Worm (Caenorhabditis elegans) whole organism, L4 larva: Measurements from ENCODE around the gene W01G7.4.
A peak's percentile ranks its signal among the peaks of the same experiment; 100 is the strongest.

Source experiments
- F26F4.8 ChIP-seq: fragments of 200-800 bp; sonication (Bioruptor generic); conservative IDR thresholded peaks from 2 replicates; pipeline ENCODE4 v1.3.6; 2022; ENCODE audit warnings: missing genetic modification characterization, missing compliant biosample characterization
- F44E2.7 ChIP-seq: fragments of 200-800 bp; sonication (Bioruptor generic); IDR thresholded peaks from 2 replicates; pipeline ENCODE4 v2.1.2; 2022; ENCODE audit warnings: missing genetic modification characterization, missing compliant biosample characterization
- F49E8.2 ChIP-seq: sonication (generic microtip); optimal IDR thresholded peaks from 2 replicates; lab custom pipeline; 2016; ENCODE audit warnings: missing compliant biosample characterization, mild to moderate bottlenecking, missing genetic modification characterization, borderline replicate concordance
- R02D3.7 ChIP-seq: fragments of 150-350 bp; sonication (generic microtip); optimal IDR thresholded peaks from 3 replicates; lab custom pipeline; 2014; ENCODE audit warnings: missing biosample characterization, missing genetic modification characterization
- T20F7.1 ChIP-seq: fragments of 200-800 bp; sonication (Bioruptor generic); optimal IDR thresholded peaks from 2 replicates; lab custom pipeline; 2018; ENCODE audit warnings: mild to moderate bottlenecking, missing genetic modification characterization, missing compliant biosample characterization
- T26A8.4 ChIP-seq: fragments of 200-800 bp; sonication (Bioruptor generic); IDR thresholded peaks from 2 replicates; pipeline ENCODE4 v1.3.6; 2022; ENCODE audit warnings: missing genetic modification characterization, missing compliant biosample characterization
- Y105C5A.15 ChIP-seq: fragments of 200-800 bp; sonication (Bioruptor generic); IDR thresholded peaks from 2 replicates; pipeline ENCODE4 v1.3.6; 2022; ENCODE audit warnings: missing genetic modification characterization, missing compliant biosample characterization
- Y5F2A.4 ChIP-seq: fragments of 200-800 bp; sonication (Bioruptor generic); optimal IDR thresholded peaks from 2 replicates; lab custom pipeline; 2018; ENCODE audit warnings: mild to moderate bottlenecking, missing genetic modification characterization, missing compliant biosample characterization
- ZK546.5 ChIP-seq, 2 experiments: sonication (generic microtip); optimal IDR thresholded peaks; 2 replicates each; lab custom pipeline; 2017; ENCODE audit warnings: missing biosample characterization in 2 of 2, missing genetic modification characterization in 2 of 2
- aha-1 ChIP-seq: fragments of 150-350 bp; peaks from one replicate; lab custom pipeline; 2014; ENCODE audit warnings: missing biosample characterization, missing genetic modification characterization
- aly-2 ChIP-seq: sonication (generic microtip); optimal IDR thresholded peaks from 2 replicates; lab custom pipeline; 2018; ENCODE audit warnings: missing biosample characterization, missing genetic modification characterization
- ama-1 ChIP-seq: fragments of 150-350 bp; optimal IDR thresholded peaks from 2 replicates; lab custom pipeline; 2014; ENCODE audit warnings: inconsistent platforms, mixed read lengths
- attf-4 ChIP-seq: sonication (generic microtip); optimal IDR thresholded peaks from 3 replicates; lab custom pipeline; 2017; ENCODE audit warnings: missing biosample characterization, missing genetic modification characterization
- ces-1 ChIP-seq: fragments of 150-350 bp; sonication (generic microtip); optimal IDR thresholded peaks from 4 replicates; lab custom pipeline; 2014; ENCODE audit warnings: missing biosample characterization, missing genetic modification reagents, missing genetic modification characterization
- cey-2 ChIP-seq: sonication (generic microtip); optimal IDR thresholded peaks from 3 replicates; lab custom pipeline; 2017; ENCODE audit warnings: missing genetic modification characterization, mild to moderate bottlenecking, missing compliant biosample characterization, antibody characterized with exemption, borderline replicate concordance; ENCODE audit not compliant: insufficient read depth
- ctbp-1 ChIP-seq: fragments of 200-800 bp; sonication (Bioruptor generic); IDR thresholded peaks from 2 replicates; pipeline ENCODE4 v1.3.6; 2022; ENCODE audit warnings: missing genetic modification reagents, missing genetic modification characterization, missing compliant biosample characterization
- daf-12 ChIP-seq: fragments of 150-350 bp; optimal IDR thresholded peaks from 2 replicates; lab custom pipeline; 2014; ENCODE audit warnings: missing biosample characterization, missing genetic modification reagents, missing genetic modification characterization
- daf-16 ChIP-seq, 3 experiments: sonication (generic microtip); optimal IDR thresholded peaks; 2 replicates each; lab custom pipeline; 2016 to 2017; ENCODE audit warnings: missing genetic modification characterization in 3 of 3, missing genetic modification reagents in 3 of 3, mild to moderate bottlenecking in 2 of 3, missing compliant biosample characterization in 2 of 3, missing biosample characterization in 1 of 3, moderate library complexity in 1 of 3
- daf-19 ChIP-seq: fragments of 200-800 bp; sonication (Bioruptor generic); conservative IDR thresholded peaks from 2 replicates; pipeline ENCODE4 v1.3.6; 2022; ENCODE audit warnings: missing genetic modification characterization, missing compliant biosample characterization
- dmd-8 ChIP-seq: fragments of 200-800 bp; sonication (Bioruptor generic); IDR thresholded peaks from 2 replicates; pipeline ENCODE4 v1.3.6; 2022; ENCODE audit warnings: missing genetic modification characterization, missing compliant biosample characterization
- duxl-1 ChIP-seq: sonication (generic microtip); optimal IDR thresholded peaks from 2 replicates; lab custom pipeline; 2016; ENCODE audit warnings: mild to moderate bottlenecking, missing genetic modification characterization, moderate library complexity, missing compliant biosample characterization; ENCODE audit not compliant: poor library complexity
- dve-1 ChIP-seq: sonication (generic microtip); optimal IDR thresholded peaks from 2 replicates; lab custom pipeline; 2017; ENCODE audit warnings: antibody characterized with exemption, mild to moderate bottlenecking, missing genetic modification characterization, missing compliant biosample characterization; ENCODE audit not compliant: insufficient read depth
- egl-27 ChIP-seq: sonication (generic microtip); optimal IDR thresholded peaks from 3 replicates; lab custom pipeline; 2017; ENCODE audit warnings: missing biosample characterization, missing genetic modification reagents, missing genetic modification characterization
- fkh-10 ChIP-seq: fragments of 150-350 bp; optimal IDR thresholded peaks from 2 replicates; lab custom pipeline; 2014; ENCODE audit warnings: missing biosample characterization, missing genetic modification reagents, missing genetic modification characterization
- hlh-30 ChIP-seq: sonication (generic microtip); optimal IDR thresholded peaks from 2 replicates; lab custom pipeline; 2017; ENCODE audit warnings: antibody characterized with exemption, mild to moderate bottlenecking, missing genetic modification characterization, missing compliant biosample characterization; ENCODE audit not compliant: insufficient read depth
- lin-15B ChIP-seq: fragments of 150-350 bp; sonication (generic microtip); optimal IDR thresholded peaks from 3 replicates; lab custom pipeline; 2014; ENCODE audit warnings: missing biosample characterization, missing genetic modification characterization
- lin-39 ChIP-seq: fragments of 150-350 bp; optimal IDR thresholded peaks from 2 replicates; lab custom pipeline; 2014; ENCODE audit warnings: missing biosample characterization, missing genetic modification reagents, missing genetic modification characterization
- lsy-2 ChIP-seq, 2 experiments: fragments of 150-350 bp in 1 of 2; sonication (generic microtip) in 1 of 2; optimal IDR thresholded peaks; 2 replicates each; lab custom pipeline; 2014 to 2017; ENCODE audit warnings: missing biosample characterization in 2 of 2, missing genetic modification characterization in 2 of 2
- madf-5 ChIP-seq, 2 experiments: fragments of 200-800 bp; sonication (Bioruptor generic); IDR thresholded peaks; 2 replicates each; pipeline ENCODE4 v1.3.6; 2022; ENCODE audit warnings: missing compliant biosample characterization in 2 of 2, missing genetic modification characterization in 2 of 2
- madf-9 ChIP-seq: fragments of 200-800 bp; sonication (Bioruptor generic); conservative IDR thresholded peaks from 2 replicates; pipeline ENCODE4 v1.3.6; 2022; ENCODE audit warnings: missing genetic modification reagents, missing genetic modification characterization, missing compliant biosample characterization
- mep-1 ChIP-seq: fragments of 150-350 bp; sonication (generic microtip); optimal IDR thresholded peaks from 3 replicates; lab custom pipeline; 2014; ENCODE audit warnings: missing biosample characterization, missing genetic modification characterization
- nhr-10 ChIP-seq: fragments of 150-350 bp; optimal IDR thresholded peaks from 2 replicates; lab custom pipeline; 2014; ENCODE audit warnings: missing biosample characterization, missing genetic modification characterization
- nhr-102 ChIP-seq: sonication (generic microtip); optimal IDR thresholded peaks from 2 replicates; lab custom pipeline; 2016; ENCODE audit warnings: mild to moderate bottlenecking, missing genetic modification characterization, moderate library complexity, missing compliant biosample characterization
- nhr-11 ChIP-seq: fragments of 150-350 bp; optimal IDR thresholded peaks from 2 replicates; lab custom pipeline; 2014; ENCODE audit warnings: missing biosample characterization, missing genetic modification characterization
- nhr-111 ChIP-seq: fragments of 200-800 bp; sonication (Bioruptor generic); optimal IDR thresholded peaks from 2 replicates; lab custom pipeline; 2018; ENCODE audit warnings: mild to moderate bottlenecking, missing genetic modification characterization, missing compliant biosample characterization
- nhr-28 ChIP-seq: fragments of 150-350 bp; optimal IDR thresholded peaks from 2 replicates; lab custom pipeline; 2014; ENCODE audit warnings: missing biosample characterization, missing genetic modification characterization
- nhr-42 ChIP-seq: fragments of 200-800 bp; sonication (Bioruptor generic); IDR thresholded peaks from 2 replicates; pipeline ENCODE4 v1.3.6; 2022; ENCODE audit warnings: missing genetic modification characterization, missing compliant biosample characterization
- nhr-48 ChIP-seq: sonication (generic microtip); optimal IDR thresholded peaks from 2 replicates; lab custom pipeline; 2016; ENCODE audit warnings: mild to moderate bottlenecking, missing genetic modification characterization, missing compliant biosample characterization
- nhr-6 ChIP-seq: fragments of 150-350 bp; optimal IDR thresholded peaks from 2 replicates; lab custom pipeline; 2014; ENCODE audit warnings: missing biosample characterization, missing genetic modification characterization
- nhr-77 ChIP-seq: fragments of 150-350 bp; optimal IDR thresholded peaks from 2 replicates; lab custom pipeline; 2014; ENCODE audit warnings: missing biosample characterization, missing genetic modification characterization
- saeg-2 ChIP-seq: fragments of 200-800 bp; sonication (Bioruptor generic); IDR thresholded peaks from 2 replicates; pipeline ENCODE4 v1.3.6; 2022; ENCODE audit warnings: missing genetic modification reagents, missing genetic modification characterization, missing compliant biosample characterization
- snpc-1.2 ChIP-seq: fragments of 200-800 bp; sonication (Bioruptor generic); IDR thresholded peaks from 2 replicates; pipeline ENCODE4 v1.3.6; 2022; ENCODE audit warnings: missing genetic modification reagents, missing genetic modification characterization, missing compliant biosample characterization
- spr-1 ChIP-seq: sonication (generic microtip); optimal IDR thresholded peaks from 2 replicates; lab custom pipeline; 2016; ENCODE audit warnings: mild to moderate bottlenecking, missing genetic modification characterization, missing compliant biosample characterization
- tag-97 ChIP-seq: fragments of 200-800 bp; sonication (Bioruptor generic); IDR thresholded peaks from 2 replicates; pipeline ENCODE4 v1.3.6; 2022; ENCODE audit warnings: missing genetic modification characterization, missing compliant biosample characterization
- unc-130 ChIP-seq: sonication (generic microtip); optimal IDR thresholded peaks from 2 replicates; lab custom pipeline; 2016; ENCODE audit warnings: missing genetic modification reagents, missing genetic modification characterization, missing compliant biosample characterization
- unc-39 ChIP-seq: sonication (generic microtip); optimal IDR thresholded peaks from 2 replicates; lab custom pipeline; 2017; ENCODE audit warnings: missing biosample characterization, missing genetic modification characterization
- vab-7 ChIP-seq: fragments of 200-800 bp; sonication (Bioruptor generic); IDR thresholded peaks from 2 replicates; pipeline ENCODE4 v1.3.6; 2022; ENCODE audit warnings: missing genetic modification reagents, missing genetic modification characterization, missing compliant biosample characterization
- zag-1 ChIP-seq: fragments of 150-350 bp; optimal IDR thresholded peaks from 2 replicates; lab custom pipeline; 2014; ENCODE audit warnings: missing biosample characterization, missing genetic modification characterization
- zfp-2 ChIP-seq: sonication (generic microtip); optimal IDR thresholded peaks from 2 replicates; lab custom pipeline; 2016; ENCODE audit warnings: mild to moderate bottlenecking, missing genetic modification characterization, missing compliant biosample characterization
- zfp-3 ChIP-seq: fragments of 200-800 bp; sonication (Bioruptor generic); conservative IDR thresholded peaks from 2 replicates; pipeline ENCODE4 v1.3.6; 2022; ENCODE audit warnings: missing genetic modification reagents, missing genetic modification characterization, missing compliant biosample characterization
- zip-11 ChIP-seq: fragments of 200-800 bp; sonication (Bioruptor generic); IDR thresholded peaks from 2 replicates; pipeline ENCODE4 v1.3.6; 2022; ENCODE audit warnings: missing genetic modification characterization, missing compliant biosample characterization
- zip-2 ChIP-seq: fragments of 150-350 bp; optimal IDR thresholded peaks from 2 replicates; lab custom pipeline; 2014; ENCODE audit warnings: missing biosample characterization, missing genetic modification characterization

W01G7.4 gene

DNA sequence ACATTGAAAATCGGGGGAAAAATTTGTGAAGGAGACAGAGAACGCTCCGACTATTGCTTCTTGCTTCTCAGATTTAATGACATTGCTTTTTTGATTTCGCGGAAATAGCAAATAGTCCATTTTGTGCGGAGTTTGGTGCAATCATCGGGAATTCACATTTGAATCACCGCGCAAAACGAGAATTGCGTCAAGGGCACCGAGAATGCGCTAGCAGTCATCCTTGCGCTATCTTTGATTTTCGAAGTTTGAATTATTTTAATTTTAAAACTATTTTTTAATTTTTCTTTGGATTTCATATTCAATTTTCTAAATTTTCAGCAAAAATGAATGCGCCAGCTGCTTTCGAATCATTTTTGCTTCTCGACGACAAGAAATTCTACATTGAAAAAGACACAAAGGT lies 772 bp upstream of the W01G7.4 start, which contains the start of gene rpb-11:
rpb-11 (plus strand) TSS at position 319 of the 400 bp plus-strand sequence.
- TF ChIP-seq attf-4 (no peak), cey-2 (tag; lab: Kevin White, UChicago) (no peak), snpc-1.2 (GFP tag; lab: Robert Waterston, UW) (no peak), nhr-111 (GFP tag; lab: Kevin White, UChicago) (no peak), ces-1 (peak; percentile 7), ZK546.5 (tag; optimal IDR thresholded peaks at IDR 0.05; lab: Kevin White, UChicago) (peak in 1 of 2 experiments; percentile 41), daf-19 (GFP tag; lab: Robert Waterston, UW) (no peak), dve-1 (tag; lab: Kevin White, UChicago) (peak; percentile 95), ama-1 (lab: Kevin White, UChicago) (peak; percentile 29), nhr-6 (tag; lab: Kevin White, UChicago) (peak; percentile 87), nhr-102 (tag; lab: Kevin White, UChicago) (peak; percentile 95), daf-12 (tag; lab: Kevin White, UChicago) (no peak), zip-11 (GFP tag; lab: Robert Waterston, UW) (no peak), saeg-2 (GFP tag; lab: Robert Waterston, UW) (peak; percentile 71), nhr-11 (peak; percentile 77), tag-97 (GFP tag; lab: Robert Waterston, UW) (no peak), F26F4.8 (GFP tag; lab: Robert Waterston, UW) (no peak), T20F7.1 (no peak), R02D3.7 (tag; lab: Kevin White, UChicago) (no peak), lin-15B (peak; percentile 48), unc-39 (tag; lab: Kevin White, UChicago) (no peak), daf-16 (GFP tag; optimal IDR thresholded peaks at IDR 0.05; lab: Kevin White, UChicago) (peak in 1 of 2 experiments; percentile 77), daf-16 (tag; optimal IDR thresholded peaks at IDR 0.05; lab: Kevin White, UChicago) (peak; percentile 62), hlh-30 (tag; lab: Kevin White, UChicago) (peak; percentile 78), zag-1 (tag; lab: Kevin White, UChicago) (no peak), nhr-77 (peak; percentile 99), nhr-42 (peak; percentile 96), zfp-3 (GFP tag; lab: Robert Waterston, UW) (peak; percentile 85), unc-130 (peak; percentile 73), egl-27 (tag; lab: Kevin White, UChicago) (no peak), duxl-1 (tag; lab: Kevin White, UChicago) (peak; percentile 94), madf-9 (GFP tag; lab: Robert Waterston, UW) (peak; percentile 70), madf-5 (GFP tag; IDR thresholded peaks at IDR 0.05; lab: Robert Waterston, UW) (0 out of 4 replicates have a peak, but pooled peaks of 1 of the 2 experiments have one; percentile 53), Y105C5A.15 (GFP tag; lab: Robert Waterston, UW) (no peak), spr-1 (peak; percentile 93), Y5F2A.4 (GFP tag; lab: Kevin White, UChicago) (no peak), ctbp-1 (peak; percentile 77), lsy-2 (tag; optimal IDR thresholded peaks at IDR 0.05; lab: Kevin White, UChicago) (peak; percentile 45 to 96), aly-2 (tag; lab: Kevin White, UChicago) (no peak), nhr-10 (tag; lab: Kevin White, UChicago) (no peak), T26A8.4 (peak; percentile 95), dmd-8 (GFP tag; lab: Robert Waterston, UW) (no peak), mep-1 (peak; percentile 96), nhr-48 (tag; lab: Kevin White, UChicago) (peak; percentile 76), zfp-2 (tag; lab: Kevin White, UChicago) (peak; percentile 31), lin-39 (no peak), F49E8.2 (tag; lab: Kevin White, UChicago) (peak; percentile 47), fkh-10 (GFP tag; lab: Kevin White, UChicago) (peak; percentile 88), nhr-28 (tag; lab: Kevin White, UChicago) (peak; percentile 76), aha-1 (tag; lab: Kevin White, UChicago) (peak; percentile 97), vab-7 (GFP tag; lab: Robert Waterston, UW) (peak; percentile 69), zip-2 (tag; lab: Kevin White, UChicago) (peak; percentile 51), F44E2.7 (GFP tag; lab: Robert Waterston, UW) (no peak)
